Worm (Caenorhabditis elegans) whole organism, young adult: Measurements from ENCODE around the gene F28H6.6.

Source experiments
- B0019.2 ChIP-seq: fragments of 200-800 bp; sonication (Bioruptor generic); conservative IDR thresholded peaks from 2 replicates; pipeline ENCODE4 v1.3.6; 2022; ENCODE audit warnings: missing genetic modification reagents, missing genetic modification characterization, missing compliant biosample characterization
- F52B5.7 ChIP-seq: sonication (generic microtip); optimal IDR thresholded peaks from 2 replicates; lab custom pipeline; 2016; ENCODE audit warnings: mild to moderate bottlenecking, missing genetic modification characterization, missing compliant biosample characterization
- F57C9.4 ChIP-seq: sonication (generic microtip); optimal IDR thresholded peaks from 2 replicates; lab custom pipeline; 2017; ENCODE audit warnings: mild to moderate bottlenecking, missing genetic modification characterization, missing compliant biosample characterization
- Y79H2A.3 ChIP-seq: fragments of 200-800 bp; sonication (Bioruptor generic); conservative IDR thresholded peaks from 2 replicates; pipeline ENCODE4 v1.3.6; 2022; ENCODE audit warnings: missing genetic modification reagents, missing genetic modification characterization, missing compliant biosample characterization
- ama-1 ChIP-seq, 3 experiments: fragments of 150-350 bp in 1 of 3; sonication (generic microtip) in 2 of 3; optimal IDR thresholded peaks; 2 replicates each; lab custom pipeline; 2014 to 2018; ENCODE audit warnings: missing biosample characterization in 2 of 3, missing genetic modification characterization in 2 of 3, missing genetic modification reagents in 2 of 3
- aptf-2 ChIP-seq: fragments of 200-800 bp; sonication (Bioruptor generic); conservative IDR thresholded peaks from 2 replicates; pipeline ENCODE4 v1.3.6; 2022; ENCODE audit warnings: missing genetic modification reagents, missing genetic modification characterization, missing compliant biosample characterization
- attf-5 ChIP-seq: fragments of 200-800 bp; sonication (Bioruptor generic); optimal IDR thresholded peaks from 2 replicates; lab custom pipeline; 2018; ENCODE audit warnings: mild to moderate bottlenecking, missing genetic modification characterization, missing compliant biosample characterization
- bed-2 ChIP-seq: fragments of 200-800 bp; sonication (Bioruptor generic); IDR thresholded peaks from 2 replicates; pipeline ENCODE4 v1.3.6; 2022; ENCODE audit warnings: missing genetic modification reagents, missing genetic modification characterization, missing compliant biosample characterization
- ceh-100 ChIP-seq: fragments of 200-800 bp; sonication (Bioruptor generic); IDR thresholded peaks from 2 replicates; pipeline ENCODE4 v1.3.6; 2022; ENCODE audit warnings: missing genetic modification reagents, missing genetic modification characterization, missing compliant biosample characterization
- dox-1 ChIP-seq: fragments of 200-800 bp; sonication (Bioruptor generic); IDR thresholded peaks from 2 replicates; pipeline ENCODE4 v1.3.6; 2022; ENCODE audit warnings: missing genetic modification reagents, missing genetic modification characterization, missing compliant biosample characterization
- efl-1 ChIP-seq: fragments of 150-350 bp; optimal IDR thresholded peaks from 2 replicates; lab custom pipeline; 2014; ENCODE audit warnings: missing biosample characterization, missing genetic modification reagents, missing genetic modification characterization
- egl-18 ChIP-seq: fragments of 200-800 bp; sonication (Bioruptor generic); IDR thresholded peaks from 2 replicates; pipeline ENCODE4 v1.3.6; 2022; ENCODE audit warnings: missing genetic modification reagents, missing genetic modification characterization, missing compliant biosample characterization
- egl-44 ChIP-seq: fragments of 200-800 bp; sonication (Bioruptor generic); IDR thresholded peaks from 2 replicates; pipeline ENCODE4 v1.3.6; 2022; ENCODE audit warnings: missing genetic modification reagents, missing genetic modification characterization, missing compliant biosample characterization
- egrh-3 ChIP-seq: fragments of 200-800 bp; sonication (Bioruptor generic); IDR thresholded peaks from 2 replicates; pipeline ENCODE4 v1.3.6; 2022; ENCODE audit warnings: missing genetic modification reagents, missing genetic modification characterization, missing compliant biosample characterization
- hlh-26 ChIP-seq: fragments of 200-800 bp; sonication (Bioruptor generic); conservative IDR thresholded peaks from 2 replicates; pipeline ENCODE4 v1.3.6; 2022; ENCODE audit warnings: missing genetic modification reagents, missing genetic modification characterization, missing compliant biosample characterization
- hmg-1.2 ChIP-seq: fragments of 200-800 bp; sonication (Bioruptor generic); IDR thresholded peaks from 2 replicates; pipeline ENCODE4 v1.3.6; 2022; ENCODE audit warnings: missing genetic modification reagents, missing genetic modification characterization, missing compliant biosample characterization
- hrde-1 ChIP-seq: sonication (generic microtip); optimal IDR thresholded peaks from 2 replicates; lab custom pipeline; 2016; ENCODE audit warnings: missing genetic modification characterization, mild to moderate bottlenecking, missing compliant biosample characterization, moderate library complexity, missing genotype, missing genetic modification reagents, borderline replicate concordance
- let-607 ChIP-seq, 2 experiments: fragments of 200-800 bp in 1 of 2; sonication (Bioruptor generic) in 1 of 2; sonication (generic microtip) in 1 of 2; optimal IDR thresholded peaks; 2 replicates each; lab custom pipeline; 2016 to 2018; ENCODE audit warnings: mild to moderate bottlenecking in 2 of 2, missing compliant biosample characterization in 2 of 2, missing genetic modification characterization in 2 of 2, moderate library complexity in 2 of 2, missing genotype in 1 of 2
- lin-26 ChIP-seq: fragments of 200-800 bp; sonication (Bioruptor generic); IDR thresholded peaks from 2 replicates; pipeline ENCODE4 v1.3.6; 2022; ENCODE audit warnings: missing genetic modification reagents, missing genetic modification characterization, missing compliant biosample characterization
- lin-54 ChIP-seq: fragments of 200-800 bp; sonication (Bioruptor generic); optimal IDR thresholded peaks from 2 replicates; lab custom pipeline; 2018; ENCODE audit warnings: mild to moderate bottlenecking, missing genetic modification characterization, missing compliant biosample characterization
- lsl-1 ChIP-seq: fragments of 200-800 bp; sonication (Bioruptor generic); optimal IDR thresholded peaks from 2 replicates; lab custom pipeline; 2018; ENCODE audit warnings: mild to moderate bottlenecking, missing genetic modification characterization, moderate library complexity, missing compliant biosample characterization
- madf-10 ChIP-seq: sonication (generic microtip); optimal IDR thresholded peaks from 2 replicates; lab custom pipeline; 2016; ENCODE audit warnings: mild to moderate bottlenecking, missing genetic modification characterization, missing compliant biosample characterization
- madf-3 ChIP-seq: fragments of 200-800 bp; sonication (Bioruptor generic); IDR thresholded peaks from 2 replicates; pipeline ENCODE4 v1.3.6; 2022; ENCODE audit warnings: missing genetic modification reagents, missing genetic modification characterization, missing compliant biosample characterization
- madf-6 ChIP-seq: fragments of 200-800 bp; sonication (Bioruptor generic); IDR thresholded peaks from 2 replicates; pipeline ENCODE4 v1.3.6; 2022; ENCODE audit warnings: missing genetic modification reagents, missing genetic modification characterization, missing compliant biosample characterization
- mel-28 ChIP-seq: sonication (generic microtip); optimal IDR thresholded peaks from 2 replicates; lab custom pipeline; 2016; ENCODE audit warnings: borderline replicate concordance, mild to moderate bottlenecking, missing genetic modification characterization, missing compliant biosample characterization
- mes-4 ChIP-seq: sonication (generic microtip); optimal IDR thresholded peaks from 2 replicates; lab custom pipeline; 2016; ENCODE audit warnings: missing genotype, missing genetic modification characterization, missing compliant biosample characterization
- mxl-1 ChIP-seq: sonication (generic microtip); optimal IDR thresholded peaks from 2 replicates; lab custom pipeline; 2016; ENCODE audit warnings: missing genetic modification characterization, missing compliant biosample characterization
- nhr-120 ChIP-seq: fragments of 200-800 bp; sonication (Bioruptor generic); IDR thresholded peaks from 2 replicates; pipeline ENCODE4 v1.3.6; 2022; ENCODE audit warnings: missing genetic modification characterization, missing compliant biosample characterization
- nhr-80 ChIP-seq: sonication (generic microtip); optimal IDR thresholded peaks from 2 replicates; lab custom pipeline; 2016; ENCODE audit warnings: missing genetic modification characterization, missing compliant biosample characterization
- pha-4 ChIP-seq: fragments of 150-350 bp; sonication (generic microtip); optimal IDR thresholded peaks from 2 replicates; lab custom pipeline; 2014; ENCODE audit warnings: missing biosample characterization, missing genetic modification reagents, missing genetic modification characterization
- rcor-1 ChIP-seq: fragments of 200-800 bp; sonication (Bioruptor generic); IDR thresholded peaks from 2 replicates; pipeline ENCODE4 v1.3.6; 2022; ENCODE audit warnings: missing genetic modification reagents, missing genetic modification characterization, missing compliant biosample characterization
- sea-2 ChIP-seq: fragments of 200-800 bp; sonication (Bioruptor generic); IDR thresholded peaks from 2 replicates; pipeline ENCODE4 v1.3.6; 2022; ENCODE audit warnings: missing genetic modification characterization, missing compliant biosample characterization
- snpc-3.4 ChIP-seq: sonication (generic microtip); optimal IDR thresholded peaks from 2 replicates; lab custom pipeline; 2017; ENCODE audit warnings: missing genetic modification characterization, mild to moderate bottlenecking, missing compliant biosample characterization, antibody characterized with exemption, moderate library complexity, missing genotype, missing genetic modification reagents
- snpc-4 ChIP-seq, 5 experiments: fragments of 150-350 bp in 1 of 5; sonication (generic microtip) in 4 of 5; optimal IDR thresholded peaks; 2 replicates each; lab custom pipeline; 2014 to 2018; ENCODE audit warnings: missing genetic modification characterization in 5 of 5, missing biosample characterization in 3 of 5, antibody characterized with exemption in 2 of 5, mild to moderate bottlenecking in 2 of 5, missing compliant biosample characterization in 2 of 5, missing genotype in 2 of 5, moderate library complexity in 2 of 5, missing genetic modification reagents in 1 of 5
- tbp1 ChIP-seq: fragments of 200-800 bp; sonication (Bioruptor generic); optimal IDR thresholded peaks from 2 replicates; lab custom pipeline; 2018; ENCODE audit warnings: mild to moderate bottlenecking, missing genetic modification characterization, missing compliant biosample characterization
- tbx-9 ChIP-seq: sonication (generic microtip); optimal IDR thresholded peaks from 2 replicates; lab custom pipeline; 2016; ENCODE audit warnings: borderline replicate concordance, missing genetic modification characterization, inconsistent platforms, missing compliant biosample characterization
- unc-62 ChIP-seq: fragments of 150-350 bp; optimal IDR thresholded peaks from 2 replicates; lab custom pipeline; 2014; ENCODE audit warnings: missing biosample characterization, missing genetic modification reagents, missing genetic modification characterization
- xnd-1 ChIP-seq: sonication (generic microtip); optimal IDR thresholded peaks from 2 replicates; lab custom pipeline; 2016; ENCODE audit warnings: missing genotype, missing genetic modification reagents, missing genetic modification characterization, missing compliant biosample characterization
- zfh-2 ChIP-seq: fragments of 200-800 bp; sonication (Bioruptor generic); conservative IDR thresholded peaks from 2 replicates; pipeline ENCODE4 v1.3.6; 2022; ENCODE audit warnings: missing genetic modification reagents, missing genetic modification characterization, missing compliant biosample characterization
- ztf-18 ChIP-seq: sonication (generic microtip); optimal IDR thresholded peaks from 2 replicates; lab custom pipeline; 2016; ENCODE audit warnings: missing genotype, mild to moderate bottlenecking, missing genetic modification characterization, missing compliant biosample characterization
- ztf-6 ChIP-seq: fragments of 200-800 bp; sonication (Bioruptor generic); IDR thresholded peaks from 2 replicates; pipeline ENCODE4 v1.3.6; 2022; ENCODE audit warnings: missing genetic modification reagents, missing genetic modification characterization, missing compliant biosample characterization

F28H6.6 gene

DNA sequence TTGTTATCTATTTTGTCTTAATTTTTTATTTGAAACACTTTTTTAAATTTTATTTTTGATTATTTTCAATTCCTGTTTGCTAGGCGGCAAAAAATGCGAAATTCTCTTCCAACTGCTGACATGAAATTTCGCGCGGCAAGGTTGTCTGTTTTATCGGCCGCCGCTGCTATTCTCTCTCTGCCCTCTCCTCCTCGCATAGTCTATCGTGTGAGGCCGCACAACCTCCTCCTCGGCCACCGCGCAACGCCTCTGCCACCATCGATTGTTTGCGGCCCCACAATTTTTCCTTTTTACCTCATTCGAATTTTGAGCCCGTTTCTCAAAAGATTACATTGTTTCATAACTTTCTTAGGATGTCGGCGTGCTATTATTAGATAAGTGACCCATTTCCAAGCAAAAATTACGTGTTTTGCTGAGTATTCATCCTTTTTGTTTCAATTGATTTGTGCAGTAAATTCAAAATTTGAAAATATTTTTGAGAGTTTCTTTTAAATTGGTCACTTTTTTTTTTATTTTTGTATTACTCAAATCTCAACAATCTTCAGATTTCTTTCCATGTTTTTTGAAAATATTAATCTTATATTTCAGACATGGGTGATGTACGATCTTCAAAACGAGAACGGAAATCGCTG, 1.7 kb upstream of the F28H6.6 start, which contains the start of gene F28H6.4:
TSS of gene F28H6.4 (plus strand) at position 582 of the 632 bp plus-strand sequence.
- peak; percentile 25 for TF ChIP-seq madf-10 (tag; lab: Kevin White, UChicago)
- TF ChIP-seq nhr-120 (GFP tag; lab: Robert Waterston, UW): no peak
- TF ChIP-seq zfh-2 (GFP tag; lab: Robert Waterston, UW): peak; percentile 92
- peak; percentile 10 for TF ChIP-seq attf-5 (GFP tag; lab: Kevin White, UChicago)
- TF ChIP-seq snpc-3.4 (tag; lab: Kevin White, UChicago): no peak
- TF ChIP-seq F52B5.7 (tag; lab: Kevin White, UChicago): no peak
- no peak for TF ChIP-seq Y79H2A.3
- no peak for TF ChIP-seq let-607 (tag; optimal IDR thresholded peaks at IDR 0.05; lab: Kevin White, UChicago)
- TF ChIP-seq B0019.2 (GFP tag; lab: Robert Waterston, UW): no peak
- no peak for TF ChIP-seq lin-26 (GFP tag; lab: Robert Waterston, UW)
- peak; percentile 42 for TF ChIP-seq efl-1 (GFP tag; lab: Kevin White, UChicago)
- peak; percentile 37 for TF ChIP-seq nhr-80 (tag; lab: Kevin White, UChicago)
- no peak for TF ChIP-seq F57C9.4
- 0 out of 2 replicates have a peak, but pooled peaks have one; percentile 26 for TF ChIP-seq madf-6
- TF ChIP-seq bed-2 (GFP tag; lab: Robert Waterston, UW): no peak
- no peak for TF ChIP-seq aptf-2
- TF ChIP-seq dox-1: peak; percentile 65
- TF ChIP-seq unc-62 (GFP tag; lab: Kevin White, UChicago): no peak
- TF ChIP-seq hmg-1.2 (GFP tag; lab: Robert Waterston, UW): peak; percentile 80; the same call in 1 of the 2 replicates
- TF ChIP-seq, all 124 proteins: peak for 8

- TF ChIP-seq madf-3 (GFP tag; lab: Robert Waterston, UW): no peak
- peak; percentile 6; the same call in 1 of the 2 replicates for TF ChIP-seq hmg-1.2 (GFP tag; lab: Robert Waterston, UW)
- no peak for TF ChIP-seq ztf-6 (GFP tag; lab: Robert Waterston, UW)
- no peak for TF ChIP-seq snpc-4 (GFP tag; optimal IDR thresholded peaks at IDR 0.05; lab: Kevin White, UChicago)
- peak in 1 of 4 experiments; percentile 65 for TF ChIP-seq snpc-4 (tag; optimal IDR thresholded peaks at IDR 0.05; lab: Kevin White, UChicago)
- no peak for TF ChIP-seq egl-18 (GFP tag; lab: Robert Waterston, UW)
- TF ChIP-seq lin-54 (GFP tag; lab: Kevin White, UChicago): no peak
- TF ChIP-seq lsl-1 (GFP tag; lab: Kevin White, UChicago): no peak
Observed at ce11 chrX:14118762-14119161, 6.9 kb downstream of the F28H6.6 start.

- peak; percentile 27; the same call in 1 of the 2 replicates for TF ChIP-seq egrh-3 (GFP tag; lab: Robert Waterston, UW)
- 0 out of 2 replicates have a peak, but pooled peaks have one; percentile 39 for TF ChIP-seq rcor-1 (GFP tag; lab: Robert Waterston, UW)
- no peak for TF ChIP-seq ceh-100 (GFP tag; lab: Robert Waterston, UW)
- peak; percentile 58 for TF ChIP-seq mxl-1
- TF ChIP-seq lin-54 (GFP tag; lab: Kevin White, UChicago): no peak
- TF ChIP-seq pha-4 (tag; lab: Kevin White, UChicago): no peak
- TF ChIP-seq madf-6: peak; percentile 46; the same call in 1 of the 2 replicates
- peak; percentile 51 for TF ChIP-seq ztf-18 (tag; lab: Kevin White, UChicago)
- TF ChIP-seq B0019.2 (GFP tag; lab: Robert Waterston, UW): no peak
- TF ChIP-seq mel-28 (tag; lab: Kevin White, UChicago): no peak
- peak; percentile 97 for TF ChIP-seq tbp1 (GFP tag; lab: Kevin White, UChicago)
- no peak for TF ChIP-seq sea-2 (GFP tag; lab: Robert Waterston, UW)
- TF ChIP-seq ama-1 (optimal IDR thresholded peaks at IDR 0.05; lab: Kevin White, UChicago): no peak
- peak in 1 of 2 experiments; percentile 15 for TF ChIP-seq ama-1 (GFP tag; optimal IDR thresholded peaks at IDR 0.05; lab: Kevin White, UChicago)
- TF ChIP-seq hrde-1 (tag; lab: Kevin White, UChicago): peak; percentile 8
- no peak for TF ChIP-seq mes-4 (tag; lab: Kevin White, UChicago)
- TF ChIP-seq egl-44 (GFP tag; lab: Robert Waterston, UW): 0 out of 2 replicates have a peak, but pooled peaks have one; percentile 57
- no peak for TF ChIP-seq xnd-1 (tag; lab: Kevin White, UChicago)
- no peak for TF ChIP-seq hlh-26
- no peak for TF ChIP-seq tbx-9 (tag; lab: Kevin White, UChicago)
- TF ChIP-seq snpc-4 (GFP tag; optimal IDR thresholded peaks at IDR 0.05; lab: Kevin White, UChicago): peak; percentile 65
- peak in 2 of 4 experiments; percentile 59 to 74 for TF ChIP-seq snpc-4 (tag; optimal IDR thresholded peaks at IDR 0.05; lab: Kevin White, UChicago)
- TF ChIP-seq F52B5.7 (tag; lab: Kevin White, UChicago): no peak
- no peak for TF ChIP-seq snpc-3.4 (tag; lab: Kevin White, UChicago)
Observed at ce11 chrX:14115480-14116161, 10.1 kb downstream of the F28H6.6 start, which contains the start of gene F28H6.7. Gene F28H6.7 (plus strand): TSS chrX:14116111.
